Worm (Caenorhabditis elegans): Measurements from ENCODE around the gene C24A3.4.

ce11 chrX:8944078-8944477 lies 48.1 kb upstream of the C24A3.4 start:
- TF ChIP-seq nhr-6 (tag; optimal IDR thresholded peaks at IDR 0.05) (no peak), ztf-11 (tag; optimal IDR thresholded peaks at IDR 0.05) (no peak), lin-39 (tag; optimal IDR thresholded peaks at IDR 0.05) (no peak), dmd-4 (tag; optimal IDR thresholded peaks at IDR 0.05) (no peak), nhr-23 (tag; optimal IDR thresholded peaks at IDR 0.05) (no peak), skn-1 (tag; optimal IDR thresholded peaks at IDR 0.05) (no peak)
